Worm (Caenorhabditis elegans) whole organism, young adult: ENCODE measurements around the gene B0432.10.

ENCODE experiments used
- B0035.1 ChIP-seq: sonication (generic microtip); optimal IDR thresholded peaks from 2 replicates; lab custom pipeline; 2016; ENCODE audit warnings: missing genetic modification characterization, mild to moderate bottlenecking, missing compliant biosample characterization, missing genotype, missing genetic modification reagents
- B0336.3 ChIP-seq: fragments of 200-800 bp; sonication (Bioruptor generic); IDR thresholded peaks from 2 replicates; pipeline ENCODE4 v1.3.6; 2022; ENCODE audit warnings: missing genetic modification characterization, missing compliant biosample characterization
- C06A6.2 ChIP-seq: fragments of 200-800 bp; sonication (Bioruptor generic); conservative IDR thresholded peaks from 2 replicates; pipeline ENCODE4 v1.3.6; 2022; ENCODE audit warnings: missing genetic modification characterization, missing compliant biosample characterization
- F33H1.4 ChIP-seq: fragments of 200-800 bp; sonication (Bioruptor generic); IDR thresholded peaks from 2 replicates; pipeline ENCODE4 v1.3.6; 2022; ENCODE audit warnings: missing genetic modification reagents, missing genetic modification characterization, missing compliant biosample characterization
- Y56A3A.18 ChIP-seq: fragments of 200-800 bp; sonication (Bioruptor generic); IDR thresholded peaks from 2 replicates; pipeline ENCODE4 v1.3.6; 2022; ENCODE audit warnings: missing genetic modification reagents, missing genetic modification characterization, missing compliant biosample characterization
- akir-1 ChIP-seq: fragments of 200-800 bp; sonication (Bioruptor generic); optimal IDR thresholded peaks from 2 replicates; lab custom pipeline; 2018; ENCODE audit warnings: mild to moderate bottlenecking, missing genetic modification characterization, moderate library complexity, missing compliant biosample characterization
- ama-1 ChIP-seq, 3 experiments: fragments of 150-350 bp in 1 of 3; sonication (generic microtip) in 2 of 3; optimal IDR thresholded peaks; 2 replicates each; lab custom pipeline; 2014 to 2018; ENCODE audit warnings: missing biosample characterization in 2 of 3, missing genetic modification characterization in 2 of 3, missing genetic modification reagents in 2 of 3
- aptf-3 ChIP-seq: fragments of 200-800 bp; sonication (Bioruptor generic); IDR thresholded peaks from 2 replicates; pipeline ENCODE4 v1.3.6; 2022; ENCODE audit warnings: missing genetic modification characterization, missing compliant biosample characterization
- atf-7 ChIP-seq: sonication (generic microtip); optimal IDR thresholded peaks from 2 replicates; lab custom pipeline; 2017; ENCODE audit warnings: mild to moderate bottlenecking, missing genetic modification characterization, missing compliant biosample characterization
- athp-1 ChIP-seq: sonication (generic microtip); optimal IDR thresholded peaks from 2 replicates; lab custom pipeline; 2017; ENCODE audit warnings: mild to moderate bottlenecking, missing genetic modification characterization, missing compliant biosample characterization
- attf-5 ChIP-seq: fragments of 200-800 bp; sonication (Bioruptor generic); optimal IDR thresholded peaks from 2 replicates; lab custom pipeline; 2018; ENCODE audit warnings: mild to moderate bottlenecking, missing genetic modification characterization, missing compliant biosample characterization
- cebp-2 ChIP-seq: fragments of 200-800 bp; sonication (Bioruptor generic); IDR thresholded peaks from 2 replicates; pipeline ENCODE4 v1.3.6; 2022; ENCODE audit warnings: missing genetic modification characterization, missing compliant biosample characterization
- ceh-100 ChIP-seq: fragments of 200-800 bp; sonication (Bioruptor generic); IDR thresholded peaks from 2 replicates; pipeline ENCODE4 v1.3.6; 2022; ENCODE audit warnings: missing genetic modification reagents, missing genetic modification characterization, missing compliant biosample characterization
- ceh-27 ChIP-seq: fragments of 200-800 bp; sonication (Bioruptor generic); optimal IDR thresholded peaks from 2 replicates; lab custom pipeline; 2018; ENCODE audit warnings: mild to moderate bottlenecking, missing genetic modification characterization, moderate library complexity, missing compliant biosample characterization
- ceh-79 ChIP-seq: sonication (generic microtip); optimal IDR thresholded peaks from 2 replicates; lab custom pipeline; 2017; ENCODE audit warnings: mild to moderate bottlenecking, missing genetic modification characterization, missing compliant biosample characterization
- ceh-91 ChIP-seq: fragments of 200-800 bp; sonication (Bioruptor generic); IDR thresholded peaks from 2 replicates; pipeline ENCODE4 v1.3.6; 2022; ENCODE audit warnings: missing genetic modification reagents, missing genetic modification characterization, missing compliant biosample characterization
- die-1 ChIP-seq: sonication (generic microtip); optimal IDR thresholded peaks from 2 replicates; lab custom pipeline; 2016; ENCODE audit warnings: missing genotype, mild to moderate bottlenecking, missing genetic modification characterization, missing compliant biosample characterization
- efl-1 ChIP-seq: fragments of 150-350 bp; optimal IDR thresholded peaks from 2 replicates; lab custom pipeline; 2014; ENCODE audit warnings: missing biosample characterization, missing genetic modification reagents, missing genetic modification characterization
- egl-18 ChIP-seq: fragments of 200-800 bp; sonication (Bioruptor generic); IDR thresholded peaks from 2 replicates; pipeline ENCODE4 v1.3.6; 2022; ENCODE audit warnings: missing genetic modification reagents, missing genetic modification characterization, missing compliant biosample characterization
- egl-44 ChIP-seq: fragments of 200-800 bp; sonication (Bioruptor generic); IDR thresholded peaks from 2 replicates; pipeline ENCODE4 v1.3.6; 2022; ENCODE audit warnings: missing genetic modification reagents, missing genetic modification characterization, missing compliant biosample characterization
- egrh-3 ChIP-seq: fragments of 200-800 bp; sonication (Bioruptor generic); IDR thresholded peaks from 2 replicates; pipeline ENCODE4 v1.3.6; 2022; ENCODE audit warnings: missing genetic modification reagents, missing genetic modification characterization, missing compliant biosample characterization
- fkh-3 ChIP-seq: sonication (generic microtip); optimal IDR thresholded peaks from 2 replicates; lab custom pipeline; 2016; ENCODE audit warnings: mild to moderate bottlenecking, missing genetic modification characterization, missing compliant biosample characterization
- hlh-12 ChIP-seq: sonication (generic microtip); optimal IDR thresholded peaks from 2 replicates; lab custom pipeline; 2016; ENCODE audit warnings: missing genetic modification characterization, missing compliant biosample characterization
- hmg-1.2 ChIP-seq: fragments of 200-800 bp; sonication (Bioruptor generic); IDR thresholded peaks from 2 replicates; pipeline ENCODE4 v1.3.6; 2022; ENCODE audit warnings: missing genetic modification reagents, missing genetic modification characterization, missing compliant biosample characterization
- hrde-1 ChIP-seq: sonication (generic microtip); optimal IDR thresholded peaks from 2 replicates; lab custom pipeline; 2016; ENCODE audit warnings: missing genetic modification characterization, mild to moderate bottlenecking, missing compliant biosample characterization, moderate library complexity, missing genotype, missing genetic modification reagents, borderline replicate concordance
- let-607 ChIP-seq, 2 experiments: fragments of 200-800 bp in 1 of 2; sonication (Bioruptor generic) in 1 of 2; sonication (generic microtip) in 1 of 2; optimal IDR thresholded peaks; 2 replicates each; lab custom pipeline; 2016 to 2018; ENCODE audit warnings: mild to moderate bottlenecking in 2 of 2, missing compliant biosample characterization in 2 of 2, missing genetic modification characterization in 2 of 2, moderate library complexity in 2 of 2, missing genotype in 1 of 2
- lin-35 ChIP-seq, 3 experiments: fragments of 150-350 bp in 2 of 3; sonication (generic microtip) in 1 of 3; optimal IDR thresholded peaks; 2 replicates each; lab custom pipeline; 2014 to 2018; ENCODE audit warnings: missing biosample characterization in 3 of 3, missing genetic modification characterization in 3 of 3, missing genetic modification reagents in 3 of 3
- lin-54 ChIP-seq: fragments of 200-800 bp; sonication (Bioruptor generic); optimal IDR thresholded peaks from 2 replicates; lab custom pipeline; 2018; ENCODE audit warnings: mild to moderate bottlenecking, missing genetic modification characterization, missing compliant biosample characterization
- lir-1 ChIP-seq: fragments of 200-800 bp; sonication (Bioruptor generic); conservative IDR thresholded peaks from 2 replicates; pipeline ENCODE4 v1.3.6; 2022; ENCODE audit warnings: missing genetic modification reagents, missing genetic modification characterization, missing compliant biosample characterization
- madf-6 ChIP-seq: fragments of 200-800 bp; sonication (Bioruptor generic); IDR thresholded peaks from 2 replicates; pipeline ENCODE4 v1.3.6; 2022; ENCODE audit warnings: missing genetic modification reagents, missing genetic modification characterization, missing compliant biosample characterization
- nfya-2 ChIP-seq: fragments of 200-800 bp; sonication (Bioruptor generic); IDR thresholded peaks from 2 replicates; pipeline ENCODE4 v1.3.6; 2022; ENCODE audit warnings: missing genetic modification reagents, missing genetic modification characterization, missing compliant biosample characterization
- nfyb-1 ChIP-seq: fragments of 200-800 bp; sonication (Bioruptor generic); IDR thresholded peaks from 2 replicates; pipeline ENCODE4 v1.3.6; 2022; ENCODE audit warnings: missing genetic modification reagents, missing genetic modification characterization, missing compliant biosample characterization
- sea-2 ChIP-seq: fragments of 200-800 bp; sonication (Bioruptor generic); IDR thresholded peaks from 2 replicates; pipeline ENCODE4 v1.3.6; 2022; ENCODE audit warnings: missing genetic modification characterization, missing compliant biosample characterization
- snpc-1.1 ChIP-seq: sonication (generic microtip); optimal IDR thresholded peaks from 2 replicates; lab custom pipeline; 2017; ENCODE audit warnings: missing genetic modification characterization, mild to moderate bottlenecking, missing compliant biosample characterization, antibody characterized with exemption, moderate library complexity, missing genotype, missing genetic modification reagents; ENCODE audit not compliant: insufficient read depth
- snpc-1.3 ChIP-seq: sonication (generic microtip); optimal IDR thresholded peaks from 2 replicates; lab custom pipeline; 2017; ENCODE audit warnings: missing genetic modification characterization, mild to moderate bottlenecking, missing compliant biosample characterization, antibody characterized with exemption, moderate library complexity, missing genotype, missing genetic modification reagents; ENCODE audit not compliant: insufficient read depth
- snpc-4 ChIP-seq, 5 experiments: fragments of 150-350 bp in 1 of 5; sonication (generic microtip) in 4 of 5; optimal IDR thresholded peaks; 2 replicates each; lab custom pipeline; 2014 to 2018; ENCODE audit warnings: missing genetic modification characterization in 5 of 5, missing biosample characterization in 3 of 5, antibody characterized with exemption in 2 of 5, mild to moderate bottlenecking in 2 of 5, missing compliant biosample characterization in 2 of 5, missing genotype in 2 of 5, moderate library complexity in 2 of 5, missing genetic modification reagents in 1 of 5
- somi-1 ChIP-seq: fragments of 200-800 bp; sonication (Bioruptor generic); optimal IDR thresholded peaks from 2 replicates; lab custom pipeline; 2018; ENCODE audit warnings: mild to moderate bottlenecking, missing genetic modification characterization, missing compliant biosample characterization
- sptf-2 ChIP-seq: fragments of 200-800 bp; sonication (Bioruptor generic); optimal IDR thresholded peaks from 2 replicates; lab custom pipeline; 2018; ENCODE audit warnings: mild to moderate bottlenecking, missing genetic modification characterization, missing compliant biosample characterization
- tbp1 ChIP-seq: fragments of 200-800 bp; sonication (Bioruptor generic); optimal IDR thresholded peaks from 2 replicates; lab custom pipeline; 2018; ENCODE audit warnings: mild to moderate bottlenecking, missing genetic modification characterization, missing compliant biosample characterization
- tlf-1 ChIP-seq: fragments of 200-800 bp; sonication (Bioruptor generic); optimal IDR thresholded peaks from 2 replicates; lab custom pipeline; 2018; ENCODE audit warnings: mild to moderate bottlenecking, missing genetic modification characterization, missing compliant biosample characterization
- unc-62 ChIP-seq: fragments of 150-350 bp; optimal IDR thresholded peaks from 2 replicates; lab custom pipeline; 2014; ENCODE audit warnings: missing biosample characterization, missing genetic modification reagents, missing genetic modification characterization
- ztf-18 ChIP-seq: sonication (generic microtip); optimal IDR thresholded peaks from 2 replicates; lab custom pipeline; 2016; ENCODE audit warnings: missing genotype, mild to moderate bottlenecking, missing genetic modification characterization, missing compliant biosample characterization
- ztf-25 ChIP-seq: fragments of 200-800 bp; sonication (Bioruptor generic); IDR thresholded peaks from 2 replicates; pipeline ENCODE4 v1.3.6; 2022; ENCODE audit warnings: missing genetic modification reagents, missing genetic modification characterization, missing compliant biosample characterization
- ztf-26 ChIP-seq: sonication (generic microtip); optimal IDR thresholded peaks from 2 replicates; lab custom pipeline; 2017; ENCODE audit warnings: missing genetic modification characterization, missing compliant biosample characterization
- ztf-28 ChIP-seq: fragments of 200-800 bp; sonication (Bioruptor generic); IDR thresholded peaks from 2 replicates; pipeline ENCODE4 v1.3.6; 2022; ENCODE audit warnings: missing genetic modification reagents, missing genetic modification characterization, missing compliant biosample characterization

B0432.10 gene

ce11 chrII:285627-286550 lies at the start of gene B0432.10:
TSS of gene B0432.10 (minus strand) at chrII:286275.
- TF ChIP-seq ceh-91 (GFP tag; lab: Robert Waterston, UW): no peak
- TF ChIP-seq efl-1 (GFP tag; lab: Kevin White, UChicago): peak; percentile 81
- no peak for TF ChIP-seq die-1 (tag; lab: Kevin White, UChicago)
- TF ChIP-seq lin-54 (GFP tag; lab: Kevin White, UChicago): peak; percentile 93
- TF ChIP-seq sea-2 (GFP tag; lab: Robert Waterston, UW): no peak
- no peak for TF ChIP-seq hrde-1 (tag; lab: Kevin White, UChicago)
- TF ChIP-seq athp-1 (tag; lab: Kevin White, UChicago): no peak
- peak in 1 of 2 experiments; percentile 27 for TF ChIP-seq let-607 (tag; optimal IDR thresholded peaks at IDR 0.05; lab: Kevin White, UChicago)
- no peak for TF ChIP-seq ceh-27 (GFP tag; lab: Kevin White, UChicago)
- peak; percentile 52 for TF ChIP-seq attf-5 (GFP tag; lab: Kevin White, UChicago)
- TF ChIP-seq atf-7: no peak
- no peak for TF ChIP-seq somi-1 (GFP tag; lab: Kevin White, UChicago)
- no peak for TF ChIP-seq ceh-79
- peak; percentile 64 for TF ChIP-seq snpc-1.3
- TF ChIP-seq F33H1.4 (GFP tag; lab: Robert Waterston, UW): no peak
- no peak for TF ChIP-seq ztf-28 (GFP tag; lab: Robert Waterston, UW)
- TF ChIP-seq egrh-3 (GFP tag; lab: Robert Waterston, UW): no peak
- TF ChIP-seq sptf-2 (GFP tag; lab: Kevin White, UChicago): no peak
- TF ChIP-seq hmg-1.2 (GFP tag; lab: Robert Waterston, UW): peak; percentile 31; the same call in 1 of the 2 replicates
- peak; percentile 36 for TF ChIP-seq ztf-26 (tag; lab: Kevin White, UChicago)
- peak; percentile 30 for TF ChIP-seq tbp1 (GFP tag; lab: Kevin White, UChicago)
- peak; percentile 69; the same call in 1 of the 2 replicates for TF ChIP-seq nfyb-1
- TF ChIP-seq snpc-4 (GFP tag; optimal IDR thresholded peaks at IDR 0.05; lab: Kevin White, UChicago): no peak
- TF ChIP-seq snpc-4 (tag; optimal IDR thresholded peaks at IDR 0.05; lab: Kevin White, UChicago): peak in 3 of 4 experiments; percentile 24 to 52 (median 41)
- TF ChIP-seq C06A6.2 (GFP tag; lab: Robert Waterston, UW): 0 out of 2 replicates have a peak, but pooled peaks have one; percentile 32
- no peak for TF ChIP-seq B0035.1 (tag; lab: Kevin White, UChicago)
- no peak for TF ChIP-seq akir-1
- no peak for TF ChIP-seq snpc-1.1 (tag; lab: Kevin White, UChicago)
- no peak for TF ChIP-seq egl-44 (GFP tag; lab: Robert Waterston, UW)
- TF ChIP-seq fkh-3 (tag; lab: Kevin White, UChicago): no peak
- peak; percentile 41; the same call in 1 of the 2 replicates for TF ChIP-seq madf-6
- TF ChIP-seq tlf-1 (GFP tag; lab: Kevin White, UChicago): peak; percentile 7
- TF ChIP-seq B0336.3: peak; percentile 56; the same call in 1 of the 2 replicates
- no peak for TF ChIP-seq unc-62 (GFP tag; lab: Kevin White, UChicago)
- TF ChIP-seq lir-1 (GFP tag; lab: Robert Waterston, UW): 0 out of 2 replicates have a peak, but pooled peaks have one; percentile 9
- no peak for TF ChIP-seq cebp-2 (GFP tag; lab: Robert Waterston, UW)
- 0 out of 2 replicates have a peak, but pooled peaks have one; percentile 14 for TF ChIP-seq ceh-100
- TF ChIP-seq ama-1 (optimal IDR thresholded peaks at IDR 0.05; lab: Kevin White, UChicago): no peak
- TF ChIP-seq ama-1 (GFP tag; optimal IDR thresholded peaks at IDR 0.05; lab: Kevin White, UChicago): no peak
- TF ChIP-seq ztf-18: peak; percentile 94
- TF ChIP-seq lin-35 (GFP tag; optimal IDR thresholded peaks at IDR 0.05; lab: Kevin White, UChicago): peak in 1 of 3 experiments; percentile 96
- no peak for TF ChIP-seq nfya-2 (GFP tag; lab: Robert Waterston, UW)
- no peak for TF ChIP-seq hlh-12
- TF ChIP-seq Y56A3A.18: no peak
- no peak for TF ChIP-seq egl-18 (GFP tag; lab: Robert Waterston, UW)
- no peak for TF ChIP-seq aptf-3 (GFP tag; lab: Robert Waterston, UW)
- no peak for TF ChIP-seq ztf-25 (GFP tag; lab: Robert Waterston, UW)
